Worm (Caenorhabditis elegans) whole organism, L1 larva: Measurements from ENCODE around the gene M199.2.
"Not testable (repeated sequence)": the region's sequence is repeated elsewhere in the genome, so short reads cannot be mapped to it uniquely, and the experiment has no call there.

Source experiments
- dpl-1 ChIP-seq, 3 experiments: fragments of 150-350 bp in 2 of 3; sonication (generic microtip) in 1 of 3; optimal IDR thresholded peaks; 2 replicates each; lab custom pipeline; 2014 to 2017; ENCODE audit warnings: missing biosample characterization in 3 of 3, missing genetic modification characterization in 3 of 3, missing genetic modification reagents in 3 of 3
- fkh-10 ChIP-seq: sonication (generic microtip); optimal IDR thresholded peaks from 2 replicates; lab custom pipeline; 2017; ENCODE audit warnings: missing biosample characterization, missing genetic modification reagents, missing genetic modification characterization
- fos-1 ChIP-seq: fragments of 150-350 bp; optimal IDR thresholded peaks from 2 replicates; lab custom pipeline; 2014; ENCODE audit warnings: missing biosample characterization, missing genetic modification characterization
- mdl-1 ChIP-seq, 2 experiments: fragments of 150-350 bp; optimal IDR thresholded peaks; 2 replicates each; lab custom pipeline; 2014 to 2017; ENCODE audit warnings: missing biosample characterization in 2 of 2, missing genetic modification characterization in 2 of 2, inconsistent platforms in 1 of 2
- pqm-1 ChIP-seq: sonication (generic microtip); optimal IDR thresholded peaks from 3 replicates; lab custom pipeline; 2017; ENCODE audit warnings: missing biosample characterization, missing genetic modification characterization
- sox-4 ChIP-seq: sonication (generic microtip); optimal IDR thresholded peaks from 2 replicates; lab custom pipeline; 2016; ENCODE audit warnings: missing genetic modification characterization, missing compliant biosample characterization
- swsn-7 ChIP-seq: sonication (generic microtip); optimal IDR thresholded peaks from 2 replicates; lab custom pipeline; 2016; ENCODE audit warnings: missing genetic modification characterization, missing compliant biosample characterization
- zag-1 ChIP-seq: fragments of 150-350 bp; optimal IDR thresholded peaks from 2 replicates; lab custom pipeline; 2014; ENCODE audit warnings: missing biosample characterization, missing genetic modification characterization
- ztf-11 ChIP-seq, 2 experiments: sonication (generic microtip); optimal IDR thresholded peaks; 2 replicates each; lab custom pipeline; 2016 to 2017; ENCODE audit warnings: missing genetic modification characterization in 2 of 2, missing biosample characterization in 1 of 2, missing compliant biosample characterization in 1 of 2

- not testable (repeated sequence) for TF ChIP-seq swsn-7 (tag; lab: Kevin White, UChicago); ztf-11 (tag; optimal IDR thresholded peaks at IDR 0.05; lab: Kevin White, UChicago); pqm-1 (tag; lab: Kevin White, UChicago); fos-1 (tag; lab: Kevin White, UChicago); mdl-1 (tag; optimal IDR thresholded peaks at IDR 0.05; lab: Kevin White, UChicago); dpl-1 (GFP tag; optimal IDR thresholded peaks at IDR 0.05; lab: Kevin White, UChicago); sox-4 (tag; lab: Kevin White, UChicago); zag-1 (tag; lab: Kevin White, UChicago); fkh-10 (GFP tag; lab: Kevin White, UChicago)
Measured at ce11 chrIV:15133899-15134298, 25.3 kb downstream of the M199.2 start, which contains the start of gene M199.8.
